Fruit fly (Drosophila melanogaster): ENCODE data around the gene a10.

Gene a10

DNA sequence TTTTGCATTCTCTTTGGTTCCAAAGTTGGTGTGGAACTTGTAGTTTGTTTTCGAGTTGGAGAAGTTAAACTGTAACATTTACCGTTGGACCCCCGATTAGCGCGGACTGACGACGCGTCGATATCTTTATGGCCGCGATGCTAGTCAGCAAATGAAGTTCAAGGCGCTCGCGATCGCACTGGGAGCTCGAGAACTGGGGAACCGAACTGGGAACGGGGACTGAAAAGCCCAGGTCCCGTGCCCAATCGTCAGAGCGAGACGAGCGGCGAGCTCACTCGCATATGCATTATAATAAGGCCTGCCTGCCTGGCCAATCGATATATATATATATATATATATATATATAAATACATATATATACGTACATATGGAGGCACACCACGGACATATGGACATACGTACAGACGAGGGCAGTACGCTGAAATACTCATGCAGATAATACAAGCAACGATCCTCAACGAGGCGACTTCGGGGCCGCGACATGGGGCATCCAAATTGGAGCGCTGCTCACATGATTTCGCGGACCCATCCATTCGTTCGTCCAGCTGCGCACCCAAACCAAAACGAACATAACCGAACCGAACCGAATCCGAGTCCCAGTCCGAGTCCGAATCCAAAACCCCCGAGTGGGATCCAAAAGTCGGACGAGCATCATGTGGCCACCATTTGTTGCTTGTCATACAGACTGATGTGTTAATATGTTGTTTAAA, 21.2 kb downstream of the a10 start:
- TF ChIP-seq CG12768 (GFP tag; optimal IDR thresholded peaks at IDR 0.05) (peak; percentile 5), CG11617 (GFP tag; optimal IDR thresholded peaks at IDR 0.05) (no peak), cic (GFP tag; optimal IDR thresholded peaks at IDR 0.05) (peak; percentile 19), Crg-1 (GFP tag; optimal IDR thresholded peaks at IDR 0.05) (no peak), cnc (optimal IDR thresholded peaks at IDR 0.05) (peak in 1 of 2 experiments; percentile 19)

DNA sequence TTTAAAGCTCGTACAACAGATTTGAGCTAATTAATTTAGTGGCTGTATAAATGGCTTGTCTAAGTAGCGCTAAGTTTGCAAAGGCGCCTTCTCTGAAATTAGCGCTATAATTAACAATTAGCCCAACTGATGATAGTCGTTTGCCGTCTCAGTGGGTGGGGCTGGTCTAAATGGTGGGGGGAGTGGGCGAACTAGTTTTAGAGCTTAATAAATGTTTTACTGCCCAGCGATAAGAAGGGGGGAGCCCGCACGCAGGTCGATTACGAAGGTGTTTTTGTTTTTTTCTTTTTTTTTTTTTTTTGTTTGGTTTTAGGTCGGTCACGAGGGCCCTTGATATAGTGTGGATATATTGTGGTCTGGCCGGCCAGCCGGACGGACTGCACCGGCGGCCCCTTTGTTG, 22.5 kb downstream of the a10 start:
- TF ChIP-seq Crg-1 (GFP tag; optimal IDR thresholded peaks at IDR 0.05) (no peak), cic (GFP tag; optimal IDR thresholded peaks at IDR 0.05) (peak; percentile 38), CG7045 (GFP tag; optimal IDR thresholded peaks at IDR 0.05) (peak; percentile 63), CG33017 (tag; optimal IDR thresholded peaks at IDR 0.05) (peak; percentile 21), CG11617 (GFP tag; optimal IDR thresholded peaks at IDR 0.05) (peak; percentile 9), Mnt (GFP tag; optimal IDR thresholded peaks at IDR 0.05) (peak; percentile 33), CG14711 (tag; optimal IDR thresholded peaks at IDR 0.05) (no peak), CG5204 (GFP tag; optimal IDR thresholded peaks at IDR 0.05) (no peak), CG12768 (GFP tag; optimal IDR thresholded peaks at IDR 0.05) (peak; percentile 69), tj (GFP tag; optimal IDR thresholded peaks at IDR 0.05) (no peak), CG1620 (GFP tag; optimal IDR thresholded peaks at IDR 0.05) (no peak), bab1 (GFP tag; optimal IDR thresholded peaks at IDR 0.05) (no peak), toe (GFP tag; optimal IDR thresholded peaks at IDR 0.05) (peak; percentile 14), CG7101 (tag; optimal IDR thresholded peaks at IDR 0.05) (peak; percentile 33), kay (GFP tag; ENCODE audit: borderline replicate concordance) (no peak), Clk (GFP tag; optimal IDR thresholded peaks at IDR 0.05) (no peak), pad (GFP tag; optimal IDR thresholded peaks at IDR 0.05) (peak; percentile 2)

DNA sequence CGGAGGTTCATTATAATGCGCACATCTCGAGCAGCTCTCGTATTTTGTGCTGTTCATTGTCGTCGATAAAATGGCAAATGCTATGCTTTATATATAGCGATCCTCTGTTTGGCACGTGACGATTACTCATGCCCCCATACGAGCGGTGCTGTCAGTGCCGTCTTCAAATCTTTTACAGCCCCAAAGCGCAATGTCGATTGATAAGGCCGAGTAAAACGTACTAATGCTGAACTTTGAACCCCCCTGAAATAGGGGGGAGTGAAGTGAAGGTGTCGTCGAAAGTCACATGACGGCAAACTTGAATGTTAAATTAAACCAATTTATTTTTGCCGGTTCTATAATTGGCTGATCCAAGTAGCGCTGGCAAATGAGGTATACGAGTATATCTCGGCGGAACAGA, 23.3 kb downstream of the a10 start:
- TF ChIP-seq Clk (GFP tag; optimal IDR thresholded peaks at IDR 0.05) (peak; percentile 64), Crg-1 (GFP tag; optimal IDR thresholded peaks at IDR 0.05) (peak; percentile 4), pad (GFP tag; optimal IDR thresholded peaks at IDR 0.05) (no peak), CG7101 (tag; optimal IDR thresholded peaks at IDR 0.05) (peak; percentile 36), CG11617 (GFP tag; optimal IDR thresholded peaks at IDR 0.05) (peak; percentile 45), cic (GFP tag; optimal IDR thresholded peaks at IDR 0.05) (peak; percentile 69), CG7045 (GFP tag; optimal IDR thresholded peaks at IDR 0.05) (peak; percentile 43), Hr96 (GFP tag; optimal IDR thresholded peaks at IDR 0.05) (peak; percentile 86), kay (GFP tag; ENCODE audit: borderline replicate concordance) (no peak), tj (GFP tag; optimal IDR thresholded peaks at IDR 0.05) (peak; percentile 27), bab1 (GFP tag; optimal IDR thresholded peaks at IDR 0.05) (peak; percentile 15), CG14711 (tag; optimal IDR thresholded peaks at IDR 0.05) (no peak), CG1620 (GFP tag; optimal IDR thresholded peaks at IDR 0.05) (no peak), cnc (optimal IDR thresholded peaks at IDR 0.05) (no peak), CG33017 (tag; optimal IDR thresholded peaks at IDR 0.05) (peak; percentile 58), toe (GFP tag; optimal IDR thresholded peaks at IDR 0.05) (no peak), ovo (GFP tag; optimal IDR thresholded peaks at IDR 0.05) (no peak), CG5204 (GFP tag; optimal IDR thresholded peaks at IDR 0.05) (no peak), Mnt (GFP tag; optimal IDR thresholded peaks at IDR 0.05) (peak; percentile 64), CG12768 (GFP tag; optimal IDR thresholded peaks at IDR 0.05) (peak; percentile 97)

DNA sequence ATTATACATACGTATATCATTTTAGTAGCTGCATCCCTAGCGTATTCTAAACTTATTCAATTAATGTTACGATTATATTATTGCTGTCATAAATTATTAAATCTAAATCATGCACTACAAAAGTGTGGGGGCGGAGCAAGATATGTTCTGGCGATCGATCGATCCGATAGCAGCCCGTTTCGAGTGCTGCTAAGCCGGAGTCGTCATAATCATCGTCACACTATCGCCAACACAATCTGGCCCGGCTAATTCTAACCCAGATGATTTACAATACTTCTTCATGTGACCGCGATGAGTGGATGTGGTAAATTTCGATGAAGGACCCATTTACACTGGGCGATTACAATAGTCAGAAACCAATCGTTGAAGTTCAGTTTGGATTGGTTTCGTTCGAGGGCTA, 28.7 kb downstream of the a10 start:
- TF ChIP-seq CG5204 (GFP tag; optimal IDR thresholded peaks at IDR 0.05) (no peak), CG33017 (tag; optimal IDR thresholded peaks at IDR 0.05) (no peak), Hr96 (GFP tag; optimal IDR thresholded peaks at IDR 0.05) (no peak), Mnt (GFP tag; optimal IDR thresholded peaks at IDR 0.05) (no peak), CG1620 (GFP tag; optimal IDR thresholded peaks at IDR 0.05) (no peak), cic (GFP tag; optimal IDR thresholded peaks at IDR 0.05) (no peak), Crg-1 (GFP tag; optimal IDR thresholded peaks at IDR 0.05) (no peak), CG12768 (GFP tag; optimal IDR thresholded peaks at IDR 0.05) (no peak)

DNA sequence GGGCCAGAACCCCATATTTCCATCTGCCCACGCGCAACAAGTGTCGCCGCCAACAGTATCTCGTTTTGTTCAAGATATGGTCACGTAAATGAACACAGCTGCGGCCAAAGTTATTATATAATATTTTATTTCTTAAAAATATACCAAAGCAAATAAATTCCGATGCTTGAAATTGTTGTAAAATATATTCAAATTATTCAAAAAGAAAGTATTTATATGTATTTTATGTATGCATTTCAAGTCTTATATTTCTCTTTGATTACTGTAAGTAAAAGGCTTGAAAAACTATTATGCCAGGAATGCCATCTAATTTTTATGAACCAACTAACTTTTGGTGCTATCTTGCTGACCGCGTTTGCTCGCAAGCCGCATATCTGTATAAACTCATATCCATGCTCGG, 34.4 kb downstream of the a10 start:
- TF ChIP-seq CG14711 (tag; optimal IDR thresholded peaks at IDR 0.05) (no peak), CG7101 (tag; optimal IDR thresholded peaks at IDR 0.05) (no peak), kay (GFP tag; ENCODE audit: borderline replicate concordance) (no peak), ovo (GFP tag; optimal IDR thresholded peaks at IDR 0.05) (no peak), CG33017 (tag; optimal IDR thresholded peaks at IDR 0.05) (no peak), CG11617 (GFP tag; optimal IDR thresholded peaks at IDR 0.05) (no peak), Clk (GFP tag; optimal IDR thresholded peaks at IDR 0.05) (no peak), CG12768 (GFP tag; optimal IDR thresholded peaks at IDR 0.05) (no peak), CG1620 (GFP tag; optimal IDR thresholded peaks at IDR 0.05) (no peak), cnc (optimal IDR thresholded peaks at IDR 0.05) (no peak), CG5204 (GFP tag; optimal IDR thresholded peaks at IDR 0.05) (no peak), pad (GFP tag; optimal IDR thresholded peaks at IDR 0.05) (no peak)

DNA sequence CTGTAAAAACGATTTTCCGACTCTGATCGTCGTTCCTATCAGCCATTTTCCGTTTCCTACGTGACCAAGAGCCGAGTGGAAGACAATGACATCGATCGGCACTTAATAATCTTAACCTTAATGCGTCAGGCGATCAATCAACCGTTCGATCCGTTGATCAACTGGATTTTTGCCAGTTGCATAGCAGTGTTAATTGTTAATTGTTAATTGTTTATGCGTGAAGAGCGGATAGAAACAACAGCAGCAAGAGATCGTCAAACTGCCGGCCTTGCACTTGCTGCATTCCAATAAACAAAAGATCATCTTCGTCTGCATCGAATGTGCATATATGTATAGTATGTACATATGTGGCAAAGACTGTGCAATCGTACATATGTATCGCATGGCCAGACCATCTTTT, 35.0 kb downstream of the a10 start:
- TF ChIP-seq CG14711 (tag; optimal IDR thresholded peaks at IDR 0.05) (no peak), CG33017 (tag; optimal IDR thresholded peaks at IDR 0.05) (no peak), ovo (GFP tag; optimal IDR thresholded peaks at IDR 0.05) (no peak), Clk (GFP tag; optimal IDR thresholded peaks at IDR 0.05) (no peak), tj (GFP tag; optimal IDR thresholded peaks at IDR 0.05) (no peak), kay (GFP tag; ENCODE audit: borderline replicate concordance) (no peak), bab1 (GFP tag; optimal IDR thresholded peaks at IDR 0.05) (no peak), CG12768 (GFP tag; optimal IDR thresholded peaks at IDR 0.05) (no peak), CG7045 (GFP tag; optimal IDR thresholded peaks at IDR 0.05) (no peak), CG11617 (GFP tag; optimal IDR thresholded peaks at IDR 0.05) (no peak), Mnt (GFP tag; optimal IDR thresholded peaks at IDR 0.05) (no peak), CG5204 (GFP tag; optimal IDR thresholded peaks at IDR 0.05) (no peak), CG7101 (tag; optimal IDR thresholded peaks at IDR 0.05) (no peak), cic (GFP tag; optimal IDR thresholded peaks at IDR 0.05) (no peak)

Measured in whole organism, adult.